Worm (Caenorhabditis elegans) whole organism, L4 larva: ENCODE data around the gene nhr-30.

ENCODE experiments used
- F37D6.2 ChIP-seq: sonication (generic microtip); optimal IDR thresholded peaks from 2 replicates; lab custom pipeline; 2016; ENCODE audit warnings: mild to moderate bottlenecking, missing genetic modification characterization, missing compliant biosample characterization
- T26A8.4 ChIP-seq: fragments of 200-800 bp; sonication (Bioruptor generic); IDR thresholded peaks from 2 replicates; pipeline ENCODE4 v1.3.6; 2022; ENCODE audit warnings: missing genetic modification characterization, missing compliant biosample characterization
- Y48G9A.11 ChIP-seq: fragments of 200-800 bp; sonication (Bioruptor generic); IDR thresholded peaks from 2 replicates; pipeline ENCODE4 v1.3.6; 2022; ENCODE audit warnings: missing genetic modification reagents, missing genetic modification characterization, missing compliant biosample characterization
- aha-1 ChIP-seq: fragments of 150-350 bp; peaks from one replicate; lab custom pipeline; 2014; ENCODE audit warnings: missing biosample characterization, missing genetic modification characterization
- arid-1 ChIP-seq: fragments of 200-800 bp; sonication (Bioruptor generic); conservative IDR thresholded peaks from 2 replicates; pipeline ENCODE4 v1.3.6; 2022; ENCODE audit warnings: missing genetic modification reagents, missing genetic modification characterization, missing compliant biosample characterization
- ceh-20 ChIP-seq: fragments of 200-800 bp; sonication (Bioruptor generic); IDR thresholded peaks from 2 replicates; pipeline ENCODE4 v1.3.6; 2022; ENCODE audit warnings: missing genetic modification reagents, missing genetic modification characterization, missing compliant biosample characterization
- ceh-44 ChIP-seq: fragments of 200-800 bp; sonication (Bioruptor generic); IDR thresholded peaks from 2 replicates; pipeline ENCODE4 v1.3.6; 2022; ENCODE audit warnings: missing genetic modification reagents, missing genetic modification characterization, missing compliant biosample characterization
- ceh-62 ChIP-seq: sonication (generic microtip); optimal IDR thresholded peaks from 2 replicates; lab custom pipeline; 2017; ENCODE audit warnings: missing biosample characterization, missing genetic modification characterization
- ceh-82 ChIP-seq: sonication (generic microtip); optimal IDR thresholded peaks from 2 replicates; lab custom pipeline; 2017; ENCODE audit warnings: missing biosample characterization, missing genetic modification characterization
- cey-2 ChIP-seq: sonication (generic microtip); optimal IDR thresholded peaks from 3 replicates; lab custom pipeline; 2017; ENCODE audit warnings: missing genetic modification characterization, mild to moderate bottlenecking, missing compliant biosample characterization, antibody characterized with exemption, borderline replicate concordance; ENCODE audit not compliant: insufficient read depth
- ctbp-1 ChIP-seq: fragments of 200-800 bp; sonication (Bioruptor generic); IDR thresholded peaks from 2 replicates; pipeline ENCODE4 v1.3.6; 2022; ENCODE audit warnings: missing genetic modification reagents, missing genetic modification characterization, missing compliant biosample characterization
- daf-16 ChIP-seq, 3 experiments: sonication (generic microtip); optimal IDR thresholded peaks; 2 replicates each; lab custom pipeline; 2016 to 2017; ENCODE audit warnings: missing genetic modification characterization in 3 of 3, missing genetic modification reagents in 3 of 3, mild to moderate bottlenecking in 2 of 3, missing compliant biosample characterization in 2 of 3, missing biosample characterization in 1 of 3, moderate library complexity in 1 of 3
- daf-8 ChIP-seq: fragments of 200-800 bp; sonication (Bioruptor generic); IDR thresholded peaks from 2 replicates; pipeline ENCODE4 v1.3.6; 2022; ENCODE audit warnings: missing genetic modification characterization, missing compliant biosample characterization
- dmd-6 ChIP-seq: fragments of 200-800 bp; sonication (Bioruptor generic); IDR thresholded peaks from 2 replicates; pipeline ENCODE4 v1.3.6; 2022; ENCODE audit warnings: missing genetic modification reagents, missing genetic modification characterization, missing compliant biosample characterization
- duxl-1 ChIP-seq: sonication (generic microtip); optimal IDR thresholded peaks from 2 replicates; lab custom pipeline; 2016; ENCODE audit warnings: mild to moderate bottlenecking, missing genetic modification characterization, moderate library complexity, missing compliant biosample characterization; ENCODE audit not compliant: poor library complexity
- dve-1 ChIP-seq: sonication (generic microtip); optimal IDR thresholded peaks from 2 replicates; lab custom pipeline; 2017; ENCODE audit warnings: antibody characterized with exemption, mild to moderate bottlenecking, missing genetic modification characterization, missing compliant biosample characterization; ENCODE audit not compliant: insufficient read depth
- hlh-30 ChIP-seq: sonication (generic microtip); optimal IDR thresholded peaks from 2 replicates; lab custom pipeline; 2017; ENCODE audit warnings: antibody characterized with exemption, mild to moderate bottlenecking, missing genetic modification characterization, missing compliant biosample characterization; ENCODE audit not compliant: insufficient read depth
- lin-13 ChIP-seq: fragments of 150-350 bp; optimal IDR thresholded peaks from 2 replicates; lab custom pipeline; 2014; ENCODE audit warnings: missing biosample characterization, missing genetic modification reagents, missing genetic modification characterization
- madf-9 ChIP-seq: fragments of 200-800 bp; sonication (Bioruptor generic); conservative IDR thresholded peaks from 2 replicates; pipeline ENCODE4 v1.3.6; 2022; ENCODE audit warnings: missing genetic modification reagents, missing genetic modification characterization, missing compliant biosample characterization
- mdt-29 ChIP-seq: fragments of 200-800 bp; sonication (Bioruptor generic); IDR thresholded peaks from 2 replicates; pipeline ENCODE4 v1.3.6; 2022; ENCODE audit warnings: missing genetic modification reagents, missing genetic modification characterization, missing compliant biosample characterization
- mep-1 ChIP-seq: fragments of 150-350 bp; sonication (generic microtip); optimal IDR thresholded peaks from 3 replicates; lab custom pipeline; 2014; ENCODE audit warnings: missing biosample characterization, missing genetic modification characterization
- nhr-11 ChIP-seq: fragments of 150-350 bp; optimal IDR thresholded peaks from 2 replicates; lab custom pipeline; 2014; ENCODE audit warnings: missing biosample characterization, missing genetic modification characterization
- nhr-42 ChIP-seq: fragments of 200-800 bp; sonication (Bioruptor generic); IDR thresholded peaks from 2 replicates; pipeline ENCODE4 v1.3.6; 2022; ENCODE audit warnings: missing genetic modification characterization, missing compliant biosample characterization
- nhr-48 ChIP-seq: sonication (generic microtip); optimal IDR thresholded peaks from 2 replicates; lab custom pipeline; 2016; ENCODE audit warnings: mild to moderate bottlenecking, missing genetic modification characterization, missing compliant biosample characterization
- nhr-6 ChIP-seq: fragments of 150-350 bp; optimal IDR thresholded peaks from 2 replicates; lab custom pipeline; 2014; ENCODE audit warnings: missing biosample characterization, missing genetic modification characterization
- nhr-77 ChIP-seq: fragments of 150-350 bp; optimal IDR thresholded peaks from 2 replicates; lab custom pipeline; 2014; ENCODE audit warnings: missing biosample characterization, missing genetic modification characterization
- pha-4 ChIP-seq, 2 experiments: fragments of 150-350 bp in 1 of 2; fragments of 200-800 bp in 1 of 2; sonication (Bioruptor generic) in 1 of 2; IDR thresholded peaks in 1 of 2; optimal IDR thresholded peaks in 1 of 2; 2 replicates each; pipeline versions ENCODE4 v1.3.6 to Lab custom; 2014 to 2022; ENCODE audit warnings: missing genetic modification characterization in 2 of 2, missing genetic modification reagents in 2 of 2, missing biosample characterization in 1 of 2, missing compliant biosample characterization in 1 of 2
- php-3 ChIP-seq: fragments of 200-800 bp; sonication (Bioruptor generic); IDR thresholded peaks from 2 replicates; pipeline ENCODE4 v1.3.6; 2022; ENCODE audit warnings: missing genetic modification reagents, missing genetic modification characterization, missing compliant biosample characterization
- set-16 ChIP-seq: fragments of 200-800 bp; sonication (Bioruptor generic); IDR thresholded peaks from 2 replicates; pipeline ENCODE4 v1.3.6; 2022; ENCODE audit warnings: missing genetic modification reagents, missing genetic modification characterization, missing compliant biosample characterization
- skn-1 ChIP-seq: fragments of 150-350 bp; optimal IDR thresholded peaks from 2 replicates; lab custom pipeline; 2014; ENCODE audit warnings: missing biosample characterization, missing genetic modification characterization
- tag-97 ChIP-seq: fragments of 200-800 bp; sonication (Bioruptor generic); IDR thresholded peaks from 2 replicates; pipeline ENCODE4 v1.3.6; 2022; ENCODE audit warnings: missing genetic modification characterization, missing compliant biosample characterization
- unc-62 ChIP-seq, 3 experiments: fragments of 150-350 bp in 1 of 3; sonication (generic microtip); optimal IDR thresholded peaks in 2 of 3; peaks in 1 of 3; 1 replicate in 1 of 3; 2 replicates in 2 of 3; lab custom pipeline; 2014 to 2017; ENCODE audit warnings: missing biosample characterization in 3 of 3, missing genetic modification characterization in 3 of 3, missing genetic modification reagents in 3 of 3, missing genotype in 1 of 3
- zfp-2 ChIP-seq: sonication (generic microtip); optimal IDR thresholded peaks from 2 replicates; lab custom pipeline; 2016; ENCODE audit warnings: mild to moderate bottlenecking, missing genetic modification characterization, missing compliant biosample characterization

Gene nhr-30

DNA sequence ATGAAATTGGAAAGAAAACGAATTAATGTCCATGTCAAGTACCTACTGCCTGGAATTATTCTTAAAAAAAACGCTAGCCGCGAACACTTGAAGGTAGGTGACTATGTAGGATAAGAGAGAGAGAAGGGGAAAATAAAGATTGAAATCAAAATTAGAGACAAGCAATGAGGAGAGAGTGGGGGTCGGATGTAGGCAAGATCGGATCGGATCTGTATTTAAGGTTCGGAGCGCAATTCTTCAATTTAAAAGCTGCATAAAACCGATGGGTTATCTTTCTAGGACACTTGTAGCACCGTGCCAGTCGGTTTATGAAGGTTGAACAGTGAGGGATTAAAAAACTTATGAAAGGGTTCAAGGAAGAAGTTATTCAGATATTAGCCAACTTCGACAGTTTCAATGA is 18.2 kb downstream of the nhr-30 start:
- TF ChIP-seq duxl-1 (tag; lab: Kevin White, UChicago) (no peak), nhr-6 (tag; lab: Kevin White, UChicago) (no peak), php-3 (GFP tag; lab: Robert Waterston, UW) (no peak)

DNA sequence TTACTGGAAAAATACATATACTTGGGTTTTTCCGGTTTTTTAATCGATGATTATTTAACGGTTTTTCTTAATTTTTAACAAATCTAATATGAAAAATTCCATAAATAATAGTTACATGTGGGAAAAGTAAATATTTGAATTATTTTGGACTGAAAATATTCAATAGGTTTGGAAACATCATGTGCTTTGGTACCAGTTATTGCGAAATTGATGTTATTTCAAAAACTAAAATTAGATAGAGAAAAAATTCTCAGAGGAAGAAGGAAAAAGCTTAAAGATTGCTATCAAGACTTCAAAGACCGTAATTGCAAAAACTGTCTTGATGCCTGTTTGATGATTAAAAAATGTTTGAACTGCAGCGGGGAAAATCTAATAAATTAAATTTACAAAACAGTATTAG is 20.0 kb downstream of the nhr-30 start:
- TF ChIP-seq set-16 (GFP tag; lab: Robert Waterston, UW) = no peak
- peak in 1 of 2 experiments; percentile 70 for TF ChIP-seq unc-62 (GFP tag; optimal IDR thresholded peaks at IDR 0.05 in 1 of 2; lab: Kevin White, UChicago)
- TF ChIP-seq unc-62 (tag; optimal IDR thresholded peaks at IDR 0.05; lab: Kevin White, UChicago) = no peak
- no peak for TF ChIP-seq ctbp-1 (GFP tag; lab: Robert Waterston, UW)
- no peak for TF ChIP-seq madf-9
- no peak for TF ChIP-seq duxl-1 (tag; lab: Kevin White, UChicago)
- no peak for TF ChIP-seq dve-1 (tag; lab: Kevin White, UChicago)
- TF ChIP-seq ceh-44 = no peak
- no peak for TF ChIP-seq lin-13 (GFP tag; lab: Kevin White, UChicago)
- TF ChIP-seq php-3 (GFP tag; lab: Robert Waterston, UW) = no peak

DNA sequence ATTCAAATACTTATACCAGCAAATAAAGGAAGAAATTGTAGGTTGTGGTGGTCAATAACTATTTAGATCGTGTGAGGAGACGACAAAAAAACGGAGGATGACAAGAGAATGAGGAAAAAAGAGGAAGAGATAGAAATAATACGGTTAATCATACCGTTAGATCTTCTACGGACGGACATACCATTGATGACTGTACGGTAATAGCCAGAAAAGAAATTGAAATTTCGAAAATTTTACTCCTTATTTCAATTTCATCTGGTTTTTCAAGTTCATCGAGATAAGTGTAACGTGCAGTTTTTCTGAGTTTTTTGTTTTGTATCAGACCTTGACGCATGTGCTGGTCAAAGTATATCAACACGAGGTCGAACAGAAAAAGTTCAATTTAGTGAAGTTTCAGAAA is 20.9 kb downstream of the nhr-30 start:
- peak in 1 of 2 experiments; percentile 13 for TF ChIP-seq unc-62 (GFP tag; optimal IDR thresholded peaks at IDR 0.05 in 1 of 2; lab: Kevin White, UChicago)
- TF ChIP-seq unc-62 (tag; optimal IDR thresholded peaks at IDR 0.05; lab: Kevin White, UChicago) = no peak
- no peak for TF ChIP-seq ceh-62 (tag; lab: Kevin White, UChicago)
- TF ChIP-seq ceh-82 (tag; lab: Kevin White, UChicago) = no peak

ce11 chrV:9067678-9068077 is 22.7 kb downstream of the nhr-30 start, which contains the start of gene fip-2:
Gene fip-2 (plus strand): TSS chrV:9067978.
- no peak for TF ChIP-seq cey-2 (tag; lab: Kevin White, UChicago)

- TF ChIP-seq aha-1 (tag; lab: Kevin White, UChicago) (peak; percentile 31), nhr-48 (tag; lab: Kevin White, UChicago) (no peak)
- TF ChIP-seq, all 104 proteins: peak for 1
These were observed 24.7 kb downstream of the nhr-30 start, which contains the start of gene T27E4.5 for ce11 chrV:9069680-9070079. Gene T27E4.5 (minus strand): TSS chrV:9069780.

- no peak for TF ChIP-seq daf-8 (GFP tag; lab: Robert Waterston, UW)
- peak; percentile 46 for TF ChIP-seq dve-1 (tag; lab: Kevin White, UChicago)
- peak; percentile 28; the same call in 1 of the 2 replicates for TF ChIP-seq dmd-6 (GFP tag; lab: Robert Waterston, UW)
- peak in 1 of 2 experiments; percentile 96 for TF ChIP-seq unc-62 (GFP tag; optimal IDR thresholded peaks at IDR 0.05 in 1 of 2; lab: Kevin White, UChicago)
- TF ChIP-seq unc-62 (tag; optimal IDR thresholded peaks at IDR 0.05; lab: Kevin White, UChicago) = no peak
- TF ChIP-seq hlh-30 = peak; percentile 31
- no peak for TF ChIP-seq daf-16 (GFP tag; optimal IDR thresholded peaks at IDR 0.05; lab: Kevin White, UChicago)
- TF ChIP-seq daf-16 (tag; optimal IDR thresholded peaks at IDR 0.05; lab: Kevin White, UChicago) = peak; percentile 39
- no peak for TF ChIP-seq nhr-11
- no peak for TF ChIP-seq nhr-48 (tag; lab: Kevin White, UChicago)
- no peak for TF ChIP-seq mdt-29 (GFP tag; lab: Robert Waterston, UW)
- TF ChIP-seq php-3 (GFP tag; lab: Robert Waterston, UW) = no peak
- TF ChIP-seq skn-1 (tag; lab: Kevin White, UChicago) = no peak
- TF ChIP-seq tag-97 (GFP tag; lab: Robert Waterston, UW) = no peak
These were observed 28.5 kb downstream of the nhr-30 start, which contains the start of gene oac-50 for ce11 chrV:9073322-9074038. Gene oac-50 (minus strand): TSS chrV:9073540.

- TF ChIP-seq php-3 (GFP tag; lab: Robert Waterston, UW) (peak; percentile 76), zfp-2 (tag; lab: Kevin White, UChicago) (no peak), pha-4 (GFP tag; IDR thresholded peaks at IDR 0.05; lab: Robert Waterston, UW) (0 out of 2 replicates have a peak, but pooled peaks have one; percentile 6), pha-4 (tag; optimal IDR thresholded peaks at IDR 0.05; lab: Kevin White, UChicago) (no peak), nhr-48 (tag; lab: Kevin White, UChicago) (peak; percentile 31), ceh-20 (GFP tag; lab: Robert Waterston, UW) (no peak), Y48G9A.11 (no peak), nhr-77 (tag; lab: Kevin White, UChicago) (peak; percentile 87), T26A8.4 (no peak), daf-16 (GFP tag; optimal IDR thresholded peaks at IDR 0.05; lab: Kevin White, UChicago) (no peak), daf-16 (tag; optimal IDR thresholded peaks at IDR 0.05; lab: Kevin White, UChicago) (peak; percentile 95), F37D6.2 (tag; lab: Kevin White, UChicago) (no peak), mep-1 (tag; lab: Kevin White, UChicago) (peak; percentile 59), nhr-42 (GFP tag; lab: Robert Waterston, UW) (no peak), arid-1 (no peak)
These were observed 29.4 kb downstream of the nhr-30 start for ce11 chrV:9074360-9074834.
